Worm (Caenorhabditis elegans) whole organism, young adult: Measurements from ENCODE around the gene Y37E11AM.3.
A peak's percentile ranks its signal among the peaks of the same experiment; 100 is the strongest.

ENCODE experiments used
- B0019.2 ChIP-seq: fragments of 200-800 bp; sonication (Bioruptor generic); conservative IDR thresholded peaks from 2 replicates; pipeline ENCODE4 v1.3.6; 2022; ENCODE audit warnings: missing genetic modification reagents, missing genetic modification characterization, missing compliant biosample characterization
- B0261.1 ChIP-seq: sonication (generic microtip); optimal IDR thresholded peaks from 2 replicates; lab custom pipeline; 2016; ENCODE audit warnings: mild to moderate bottlenecking, missing genetic modification characterization, moderate library complexity, missing compliant biosample characterization
- B0336.3 ChIP-seq: fragments of 200-800 bp; sonication (Bioruptor generic); IDR thresholded peaks from 2 replicates; pipeline ENCODE4 v1.3.6; 2022; ENCODE audit warnings: missing genetic modification characterization, missing compliant biosample characterization
- F22D6.2 ChIP-seq: sonication (generic microtip); optimal IDR thresholded peaks from 2 replicates; lab custom pipeline; 2016; ENCODE audit warnings: mild to moderate bottlenecking, missing genetic modification characterization, missing compliant biosample characterization
- F57A8.1 ChIP-seq: fragments of 200-800 bp; sonication (Bioruptor generic); optimal IDR thresholded peaks from 2 replicates; lab custom pipeline; 2018; ENCODE audit warnings: mild to moderate bottlenecking, missing genetic modification characterization, moderate library complexity, missing compliant biosample characterization
- K11D2.4 ChIP-seq: fragments of 200-800 bp; sonication (Bioruptor generic); IDR thresholded peaks from 2 replicates; pipeline ENCODE4 v1.3.6; 2022; ENCODE audit warnings: missing genetic modification reagents, missing genetic modification characterization, missing compliant biosample characterization
- Y53F4B.3 ChIP-seq: fragments of 200-800 bp; sonication (Bioruptor generic); IDR thresholded peaks from 2 replicates; pipeline ENCODE4 v1.3.6; 2022; ENCODE audit warnings: missing genetic modification reagents, missing genetic modification characterization, missing compliant biosample characterization
- Y95B8A.8 ChIP-seq: fragments of 200-800 bp; sonication (Bioruptor generic); IDR thresholded peaks from 2 replicates; pipeline ENCODE4 v1.3.6; 2022; ENCODE audit warnings: missing genetic modification reagents, missing genetic modification characterization, missing compliant biosample characterization
- attf-5 ChIP-seq: fragments of 200-800 bp; sonication (Bioruptor generic); optimal IDR thresholded peaks from 2 replicates; lab custom pipeline; 2018; ENCODE audit warnings: mild to moderate bottlenecking, missing genetic modification characterization, missing compliant biosample characterization
- bed-1 ChIP-seq: fragments of 200-800 bp; sonication (Bioruptor generic); IDR thresholded peaks from 2 replicates; pipeline ENCODE4 v1.3.6; 2022; ENCODE audit warnings: missing genetic modification reagents, missing genetic modification characterization, missing compliant biosample characterization
- bed-2 ChIP-seq: fragments of 200-800 bp; sonication (Bioruptor generic); IDR thresholded peaks from 2 replicates; pipeline ENCODE4 v1.3.6; 2022; ENCODE audit warnings: missing genetic modification reagents, missing genetic modification characterization, missing compliant biosample characterization
- cebp-1 ChIP-seq, 2 experiments: fragments of 200-800 bp in 1 of 2; sonication (Bioruptor generic) in 1 of 2; sonication (generic microtip) in 1 of 2; IDR thresholded peaks in 1 of 2; optimal IDR thresholded peaks in 1 of 2; 2 replicates each; pipeline versions ENCODE4 v1.3.6 to Lab custom; 2017 to 2022; ENCODE audit warnings: missing compliant biosample characterization in 2 of 2, missing genetic modification characterization in 2 of 2, mild to moderate bottlenecking in 1 of 2, missing genetic modification reagents in 1 of 2, moderate library complexity in 1 of 2
- ceh-40 ChIP-seq: fragments of 200-800 bp; sonication (Bioruptor generic); IDR thresholded peaks from 2 replicates; pipeline ENCODE4 v1.3.6; 2022; ENCODE audit warnings: missing genetic modification characterization, missing compliant biosample characterization
- egl-18 ChIP-seq: fragments of 200-800 bp; sonication (Bioruptor generic); IDR thresholded peaks from 2 replicates; pipeline ENCODE4 v1.3.6; 2022; ENCODE audit warnings: missing genetic modification reagents, missing genetic modification characterization, missing compliant biosample characterization
- egl-44 ChIP-seq: fragments of 200-800 bp; sonication (Bioruptor generic); IDR thresholded peaks from 2 replicates; pipeline ENCODE4 v1.3.6; 2022; ENCODE audit warnings: missing genetic modification reagents, missing genetic modification characterization, missing compliant biosample characterization
- ekl-4 ChIP-seq: fragments of 200-800 bp; sonication (Bioruptor generic); IDR thresholded peaks from 2 replicates; pipeline ENCODE4 v1.3.6; 2022; ENCODE audit warnings: missing genetic modification reagents, missing genetic modification characterization, missing compliant biosample characterization
- gei-17 ChIP-seq: fragments of 200-800 bp; sonication (Bioruptor generic); optimal IDR thresholded peaks from 2 replicates; lab custom pipeline; 2018; ENCODE audit warnings: mild to moderate bottlenecking, missing genetic modification characterization, missing compliant biosample characterization
- hlh-12 ChIP-seq: sonication (generic microtip); optimal IDR thresholded peaks from 2 replicates; lab custom pipeline; 2016; ENCODE audit warnings: missing genetic modification characterization, missing compliant biosample characterization
- hrde-1 ChIP-seq: sonication (generic microtip); optimal IDR thresholded peaks from 2 replicates; lab custom pipeline; 2016; ENCODE audit warnings: missing genetic modification characterization, mild to moderate bottlenecking, missing compliant biosample characterization, moderate library complexity, missing genotype, missing genetic modification reagents, borderline replicate concordance
- mxl-1 ChIP-seq: sonication (generic microtip); optimal IDR thresholded peaks from 2 replicates; lab custom pipeline; 2016; ENCODE audit warnings: missing genetic modification characterization, missing compliant biosample characterization
- nfya-1 ChIP-seq: sonication (generic microtip); optimal IDR thresholded peaks from 2 replicates; lab custom pipeline; 2017; ENCODE audit warnings: antibody characterized with exemption, missing compliant biosample characterization, missing genetic modification characterization, borderline replicate concordance; ENCODE audit not compliant: insufficient read depth
- nhr-90 ChIP-seq: sonication (generic microtip); optimal IDR thresholded peaks from 2 replicates; lab custom pipeline; 2016; ENCODE audit warnings: missing genotype, mild to moderate bottlenecking, missing genetic modification characterization, missing compliant biosample characterization
- pha-4 ChIP-seq: fragments of 150-350 bp; sonication (generic microtip); optimal IDR thresholded peaks from 2 replicates; lab custom pipeline; 2014; ENCODE audit warnings: missing biosample characterization, missing genetic modification reagents, missing genetic modification characterization
- rec-8 ChIP-seq, 2 experiments: sonication (generic microtip); optimal IDR thresholded peaks; 2 replicates each; lab custom pipeline; 2016; ENCODE audit warnings: mild to moderate bottlenecking in 2 of 2, missing genetic modification characterization in 2 of 2, missing genetic modification reagents in 2 of 2, missing genotype in 2 of 2, missing biosample characterization in 1 of 2, missing compliant biosample characterization in 1 of 2, moderate library complexity in 1 of 2
- rpc-1 ChIP-seq, 2 experiments: fragments of 150-350 bp in 1 of 2; sonication (generic microtip) in 1 of 2; optimal IDR thresholded peaks; 2 replicates each; lab custom pipeline; 2014 to 2018; ENCODE audit warnings: missing biosample characterization in 1 of 2, missing genetic modification characterization in 1 of 2, missing genetic modification reagents in 1 of 2, missing genotype in 1 of 2
- snpc-1.1 ChIP-seq: sonication (generic microtip); optimal IDR thresholded peaks from 2 replicates; lab custom pipeline; 2017; ENCODE audit warnings: missing genetic modification characterization, mild to moderate bottlenecking, missing compliant biosample characterization, antibody characterized with exemption, moderate library complexity, missing genotype, missing genetic modification reagents; ENCODE audit not compliant: insufficient read depth
- snpc-1.3 ChIP-seq: sonication (generic microtip); optimal IDR thresholded peaks from 2 replicates; lab custom pipeline; 2017; ENCODE audit warnings: missing genetic modification characterization, mild to moderate bottlenecking, missing compliant biosample characterization, antibody characterized with exemption, moderate library complexity, missing genotype, missing genetic modification reagents; ENCODE audit not compliant: insufficient read depth
- snpc-3.4 ChIP-seq: sonication (generic microtip); optimal IDR thresholded peaks from 2 replicates; lab custom pipeline; 2017; ENCODE audit warnings: missing genetic modification characterization, mild to moderate bottlenecking, missing compliant biosample characterization, antibody characterized with exemption, moderate library complexity, missing genotype, missing genetic modification reagents
- tbx-9 ChIP-seq: sonication (generic microtip); optimal IDR thresholded peaks from 2 replicates; lab custom pipeline; 2016; ENCODE audit warnings: borderline replicate concordance, missing genetic modification characterization, inconsistent platforms, missing compliant biosample characterization
- xnd-1 ChIP-seq: sonication (generic microtip); optimal IDR thresholded peaks from 2 replicates; lab custom pipeline; 2016; ENCODE audit warnings: missing genotype, missing genetic modification reagents, missing genetic modification characterization, missing compliant biosample characterization
- zfh-2 ChIP-seq: fragments of 200-800 bp; sonication (Bioruptor generic); conservative IDR thresholded peaks from 2 replicates; pipeline ENCODE4 v1.3.6; 2022; ENCODE audit warnings: missing genetic modification reagents, missing genetic modification characterization, missing compliant biosample characterization
- ztf-3 ChIP-seq: fragments of 200-800 bp; sonication (Bioruptor generic); optimal IDR thresholded peaks from 2 replicates; lab custom pipeline; 2018; ENCODE audit warnings: mild to moderate bottlenecking, missing genetic modification characterization, missing compliant biosample characterization

Gene Y37E11AM.3

ce11 chrIV:3725361-3725760, 6.4 kb upstream of the Y37E11AM.3 start, which contains the start of gene Y37E11AM.2:
Gene Y37E11AM.2 (minus strand): TSS chrIV:3725461.
- TF ChIP-seq Y53F4B.3 (no peak), zfh-2 (GFP tag; lab: Robert Waterston, UW) (0 out of 2 replicates have a peak, but pooled peaks have one; percentile 17)

- TF ChIP-seq F22D6.2 (tag; lab: Kevin White, UChicago) (no peak), snpc-1.1 (no peak), snpc-3.4 (tag; lab: Kevin White, UChicago) (no peak), rec-8 (tag; optimal IDR thresholded peaks at IDR 0.05; lab: Kevin White, UChicago) (no peak), nhr-90 (no peak), nfya-1 (tag; lab: Kevin White, UChicago) (no peak), zfh-2 (GFP tag; lab: Robert Waterston, UW) (no peak), cebp-1 (GFP tag; IDR thresholded peaks at IDR 0.05; lab: Robert Waterston, UW) (no peak), cebp-1 (tag; optimal IDR thresholded peaks at IDR 0.05; lab: Kevin White, UChicago) (no peak), K11D2.4 (GFP tag; lab: Robert Waterston, UW) (no peak)
- TF ChIP-seq, all 124 proteins: peak for 0
These were observed 3.7 kb upstream of the Y37E11AM.3 start, which contains the start of gene Y37E11AM.4 for ce11 chrIV:3722690-3723089. Gene Y37E11AM.4 (minus strand): TSS chrIV:3722790.

ce11 chrIV:3721973-3722372, 3.0 kb upstream of the Y37E11AM.3 start:
- no peak for TF ChIP-seq hrde-1 (tag; lab: Kevin White, UChicago)
- TF ChIP-seq xnd-1 (tag; lab: Kevin White, UChicago): no peak
- TF ChIP-seq B0261.1 (tag; lab: Kevin White, UChicago): no peak
- no peak for TF ChIP-seq hlh-12 (tag; lab: Kevin White, UChicago)
- no peak for TF ChIP-seq ekl-4 (GFP tag; lab: Robert Waterston, UW)
- TF ChIP-seq bed-1 (GFP tag; lab: Robert Waterston, UW): no peak
- TF ChIP-seq mxl-1 (tag; lab: Kevin White, UChicago): no peak
- no peak for TF ChIP-seq bed-2
- TF ChIP-seq gei-17: no peak
- no peak for TF ChIP-seq attf-5 (GFP tag; lab: Kevin White, UChicago)
- no peak for TF ChIP-seq egl-44 (GFP tag; lab: Robert Waterston, UW)
- TF ChIP-seq, all 124 proteins: peak for 0

- no peak for TF ChIP-seq snpc-1.3 (tag; lab: Kevin White, UChicago)
- TF ChIP-seq, all 124 proteins: peak for 0
These were observed 1.7 kb upstream of the Y37E11AM.3 start for ce11 chrIV:3720644-3721043.

- no peak for TF ChIP-seq F57A8.1 (GFP tag; lab: Kevin White, UChicago)
- TF ChIP-seq B0019.2: no peak
These were observed 8.2 kb downstream of the Y37E11AM.3 start for ce11 chrIV:3710737-3711136.

- TF ChIP-seq Y95B8A.8 (GFP tag; lab: Robert Waterston, UW): no peak
- TF ChIP-seq pha-4: no peak
- no peak for TF ChIP-seq tbx-9
- no peak for TF ChIP-seq egl-18 (GFP tag; lab: Robert Waterston, UW)
- no peak for TF ChIP-seq rpc-1 (optimal IDR thresholded peaks at IDR 0.05; lab: Kevin White, UChicago)
- no peak for TF ChIP-seq rpc-1 (tag; optimal IDR thresholded peaks at IDR 0.05; lab: Kevin White, UChicago)
- no peak for TF ChIP-seq ztf-3 (GFP tag; lab: Kevin White, UChicago)
- TF ChIP-seq ceh-40: no peak
- no peak for TF ChIP-seq B0336.3
These were observed 9.8 kb downstream of the Y37E11AM.3 start, which contains the start of gene Y37E11AL.1 for ce11 chrIV:3709200-3709599. Gene Y37E11AL.1 (plus strand): TSS chrIV:3709500.
